Worm (Caenorhabditis elegans) whole organism, late embryonic: ENCODE measurements around the gene F19B2.6.

Source experiments
- C08G9.2 ChIP-seq: sonication (generic microtip); optimal IDR thresholded peaks from 2 replicates; lab custom pipeline; 2016; ENCODE audit warnings: mild to moderate bottlenecking, missing genetic modification characterization, moderate library complexity, missing compliant biosample characterization
- K02D7.2 ChIP-seq: sonication (generic microtip); optimal IDR thresholded peaks from 2 replicates; lab custom pipeline; 2017; ENCODE audit warnings: mild to moderate bottlenecking, missing genetic modification characterization, missing compliant biosample characterization
- K09A11.1 ChIP-seq: sonication (generic microtip); optimal IDR thresholded peaks from 2 replicates; lab custom pipeline; 2017; ENCODE audit warnings: antibody characterized with exemption, mild to moderate bottlenecking, missing genetic modification characterization, missing compliant biosample characterization; ENCODE audit not compliant: insufficient read depth
- Y22D7AL.16 ChIP-seq: sonication (generic microtip); optimal IDR thresholded peaks from 2 replicates; lab custom pipeline; 2016; ENCODE audit warnings: missing genetic modification characterization, missing compliant biosample characterization
- ceh-14 ChIP-seq: sonication (generic microtip); optimal IDR thresholded peaks from 2 replicates; lab custom pipeline; 2016; ENCODE audit warnings: missing genotype, missing genetic modification characterization, missing compliant biosample characterization
- ceh-18 ChIP-seq: sonication (generic microtip); optimal IDR thresholded peaks from 2 replicates; lab custom pipeline; 2016; ENCODE audit warnings: missing genetic modification characterization, missing compliant biosample characterization
- ceh-19 ChIP-seq: fragments of 200-800 bp; sonication (Bioruptor generic); optimal IDR thresholded peaks from 2 replicates; lab custom pipeline; 2018; ENCODE audit warnings: mild to moderate bottlenecking, missing genetic modification characterization, missing compliant biosample characterization
- ceh-22 ChIP-seq: sonication (generic microtip); optimal IDR thresholded peaks from 2 replicates; lab custom pipeline; 2017; ENCODE audit warnings: missing biosample characterization, missing genetic modification characterization
- ceh-30 ChIP-seq: fragments of 150-350 bp; optimal IDR thresholded peaks from 2 replicates; lab custom pipeline; 2014; ENCODE audit warnings: missing biosample characterization, missing genetic modification characterization
- ceh-34 ChIP-seq: sonication (generic microtip); optimal IDR thresholded peaks from 2 replicates; lab custom pipeline; 2016; ENCODE audit warnings: mild to moderate bottlenecking, missing genetic modification characterization, missing compliant biosample characterization
- ceh-45 ChIP-seq: fragments of 200-800 bp; sonication (Bioruptor generic); IDR thresholded peaks from 2 replicates; pipeline ENCODE4 v1.3.6; 2022; ENCODE audit warnings: missing genetic modification reagents, missing genetic modification characterization, missing compliant biosample characterization
- ceh-6 ChIP-seq: fragments of 200-800 bp; sonication (Bioruptor generic); optimal IDR thresholded peaks from 2 replicates; lab custom pipeline; 2018; ENCODE audit warnings: mild to moderate bottlenecking, missing genetic modification characterization, missing compliant biosample characterization
- dmd-4 ChIP-seq: sonication (generic microtip); optimal IDR thresholded peaks from 2 replicates; lab custom pipeline; 2016; ENCODE audit warnings: borderline replicate concordance, missing genetic modification characterization, missing compliant biosample characterization
- elt-2 ChIP-seq: sonication (generic microtip); optimal IDR thresholded peaks from 2 replicates; lab custom pipeline; 2016; ENCODE audit warnings: missing genetic modification reagents, missing genetic modification characterization, missing compliant biosample characterization
- ets-4 ChIP-seq: sonication (generic microtip); optimal IDR thresholded peaks from 2 replicates; lab custom pipeline; 2016; ENCODE audit warnings: missing genetic modification characterization, missing compliant biosample characterization
- eyg-1 ChIP-seq: sonication (generic microtip); optimal IDR thresholded peaks from 2 replicates; lab custom pipeline; 2016; ENCODE audit warnings: missing genotype, missing genetic modification characterization, missing compliant biosample characterization
- fax-1 ChIP-seq: sonication (generic microtip); optimal IDR thresholded peaks from 2 replicates; lab custom pipeline; 2016; ENCODE audit warnings: missing genotype, missing genetic modification characterization, missing compliant biosample characterization
- hlh-8 ChIP-seq: sonication (generic microtip); optimal IDR thresholded peaks from 2 replicates; lab custom pipeline; 2016; ENCODE audit warnings: missing genotype, missing genetic modification characterization, missing compliant biosample characterization
- lim-6 ChIP-seq: sonication (generic microtip); optimal IDR thresholded peaks from 2 replicates; lab custom pipeline; 2016; ENCODE audit warnings: missing genetic modification characterization, missing compliant biosample characterization
- nfya-1 ChIP-seq: sonication (generic microtip); optimal IDR thresholded peaks from 2 replicates; lab custom pipeline; 2017; ENCODE audit warnings: missing genetic modification characterization, mild to moderate bottlenecking, missing compliant biosample characterization, antibody characterized with exemption, moderate library complexity
- nhr-11 ChIP-seq: fragments of 150-350 bp; optimal IDR thresholded peaks from 2 replicates; lab custom pipeline; 2014; ENCODE audit warnings: missing biosample characterization, missing genetic modification characterization
- pat-9 ChIP-seq: fragments of 200-800 bp; sonication (Bioruptor generic); optimal IDR thresholded peaks from 2 replicates; lab custom pipeline; 2018; ENCODE audit warnings: mild to moderate bottlenecking, missing genetic modification characterization, moderate library complexity, missing compliant biosample characterization
- pax-1 ChIP-seq: fragments of 150-350 bp; optimal IDR thresholded peaks from 2 replicates; lab custom pipeline; 2014; ENCODE audit warnings: missing biosample characterization, missing genetic modification characterization
- pha-4 ChIP-seq: fragments of 150-350 bp; optimal IDR thresholded peaks from 2 replicates; lab custom pipeline; 2018; ENCODE audit warnings: missing biosample characterization, missing genetic modification reagents, missing genetic modification characterization
- rnt-1 ChIP-seq: sonication (generic microtip); optimal IDR thresholded peaks from 2 replicates; lab custom pipeline; 2016; ENCODE audit warnings: missing genetic modification characterization, missing compliant biosample characterization
- syd-9 ChIP-seq: sonication (generic microtip); optimal IDR thresholded peaks from 2 replicates; lab custom pipeline; 2016; ENCODE audit warnings: mild to moderate bottlenecking, missing genetic modification characterization, moderate library complexity, missing compliant biosample characterization
- tbx-2 ChIP-seq: sonication (generic microtip); optimal IDR thresholded peaks from 2 replicates; lab custom pipeline; 2016; ENCODE audit warnings: missing genetic modification characterization, missing compliant biosample characterization
- ttx-3 ChIP-seq: sonication (generic microtip); optimal IDR thresholded peaks from 2 replicates; lab custom pipeline; 2016; ENCODE audit warnings: missing genetic modification reagents, missing genetic modification characterization, missing compliant biosample characterization
- unc-42 ChIP-seq: sonication (generic microtip); optimal IDR thresholded peaks from 2 replicates; lab custom pipeline; 2016; ENCODE audit warnings: missing genotype, missing genetic modification characterization, missing compliant biosample characterization
- unc-55 ChIP-seq: sonication (generic microtip); optimal IDR thresholded peaks from 2 replicates; lab custom pipeline; 2017; ENCODE audit warnings: missing biosample characterization, missing genetic modification reagents, missing genetic modification characterization
- unc-86 ChIP-seq: sonication (generic microtip); optimal IDR thresholded peaks from 2 replicates; lab custom pipeline; 2016; ENCODE audit warnings: missing genetic modification characterization, missing compliant biosample characterization

The F19B2.6 gene

ce11 chrV:20143711-20144110, 14.6 kb upstream of the F19B2.6 start:
- no peak for TF ChIP-seq unc-86 (tag; lab: Kevin White, UChicago)
- TF ChIP-seq nhr-11 (tag; lab: Kevin White, UChicago): no peak
- TF ChIP-seq C08G9.2: no peak
- no peak for TF ChIP-seq ceh-14 (tag; lab: Kevin White, UChicago)
- no peak for TF ChIP-seq pax-1
- TF ChIP-seq fax-1: no peak
- no peak for TF ChIP-seq pat-9 (tag; lab: Kevin White, UChicago)
- no peak for TF ChIP-seq K02D7.2
- TF ChIP-seq syd-9 (tag; lab: Kevin White, UChicago): no peak
- TF ChIP-seq ceh-22 (tag; lab: Kevin White, UChicago): no peak
- TF ChIP-seq pha-4 (tag; lab: Kevin White, UChicago): no peak
- TF ChIP-seq ets-4 (tag; lab: Kevin White, UChicago): no peak

- TF ChIP-seq eyg-1 (tag; lab: Kevin White, UChicago) (no peak), elt-2 (tag; lab: Kevin White, UChicago) (peak; percentile 42)
Observed at ce11 chrV:20147662-20148245, 10.6 kb upstream of the F19B2.6 start, which contains the start of gene Y113G7A.13. TSS of gene Y113G7A.13 (plus strand) at chrV:20148195.

- TF ChIP-seq ceh-34 (tag; lab: Kevin White, UChicago) (no peak), ets-4 (tag; lab: Kevin White, UChicago) (no peak), ceh-22 (tag; lab: Kevin White, UChicago) (no peak), ttx-3 (tag; lab: Kevin White, UChicago) (no peak), hlh-8 (tag; lab: Kevin White, UChicago) (no peak), ceh-30 (no peak), pat-9 (tag; lab: Kevin White, UChicago) (no peak), ceh-6 (GFP tag; lab: Kevin White, UChicago) (no peak), rnt-1 (no peak)
Observed at ce11 chrV:20151432-20151831, 6.9 kb upstream of the F19B2.6 start, which contains the start of gene F19B2.7. TSS of gene F19B2.7 (plus strand) at chrV:20151732.

ce11 chrV:20151855-20152254, 6.5 kb upstream of the F19B2.6 start:
- TF ChIP-seq ets-4 (tag; lab: Kevin White, UChicago) (no peak), ceh-45 (GFP tag; lab: Robert Waterston, UW) (no peak), ceh-19 (GFP tag; lab: Kevin White, UChicago) (no peak), unc-42 (tag; lab: Kevin White, UChicago) (no peak), ceh-22 (tag; lab: Kevin White, UChicago) (no peak), ceh-34 (tag; lab: Kevin White, UChicago) (no peak), unc-86 (tag; lab: Kevin White, UChicago) (no peak), K09A11.1 (no peak), dmd-4 (tag; lab: Kevin White, UChicago) (no peak), pax-1 (no peak)

ce11 chrV:20161781-20162289, 3.5 kb downstream of the F19B2.6 start:
- TF ChIP-seq nfya-1 (tag; lab: Kevin White, UChicago): no peak
- TF ChIP-seq ceh-14 (tag; lab: Kevin White, UChicago): no peak
- TF ChIP-seq ceh-22 (tag; lab: Kevin White, UChicago): no peak
- no peak for TF ChIP-seq lim-6 (tag; lab: Kevin White, UChicago)
- no peak for TF ChIP-seq ceh-18 (tag; lab: Kevin White, UChicago)

ce11 chrV:20162290-20163104, 4.2 kb downstream of the F19B2.6 start:
- no peak for TF ChIP-seq unc-55 (GFP tag; lab: Kevin White, UChicago)
- no peak for TF ChIP-seq Y22D7AL.16 (tag; lab: Kevin White, UChicago)
- TF ChIP-seq tbx-2 (tag; lab: Kevin White, UChicago): no peak
- TF ChIP-seq, all 69 proteins: peak for 0
